Worm (Caenorhabditis elegans): ENCODE results near the gene Y55F3BR.2.

Y55F3BR.2 gene

DNA sequence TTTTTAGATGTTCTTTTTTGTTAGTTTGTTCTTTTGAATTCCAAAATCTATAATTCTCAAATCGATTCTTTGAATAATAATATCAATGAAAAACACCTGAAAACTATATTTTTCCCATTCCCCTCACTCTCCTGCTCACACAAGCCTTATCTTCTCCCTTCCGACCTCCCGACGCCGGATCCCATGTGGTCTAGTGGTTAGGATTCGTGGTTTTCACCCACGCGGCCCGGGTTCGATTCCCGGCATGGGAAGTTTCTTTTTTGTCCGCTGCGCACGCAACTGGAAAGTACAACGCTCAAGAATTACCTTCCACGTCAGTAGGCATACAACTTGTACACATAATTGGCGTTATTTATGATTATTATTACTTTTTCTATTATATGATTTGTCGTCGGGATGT lies 16.1 kb upstream of the Y55F3BR.2 start (continued):
- TF ChIP-seq snpc-1.2 (GFP tag; IDR thresholded peaks at IDR 0.05) (no peak), nhr-77 (tag; optimal IDR thresholded peaks at IDR 0.05) (no peak), lin-13 (GFP tag; optimal IDR thresholded peaks at IDR 0.05) (peak; percentile 29)

DNA sequence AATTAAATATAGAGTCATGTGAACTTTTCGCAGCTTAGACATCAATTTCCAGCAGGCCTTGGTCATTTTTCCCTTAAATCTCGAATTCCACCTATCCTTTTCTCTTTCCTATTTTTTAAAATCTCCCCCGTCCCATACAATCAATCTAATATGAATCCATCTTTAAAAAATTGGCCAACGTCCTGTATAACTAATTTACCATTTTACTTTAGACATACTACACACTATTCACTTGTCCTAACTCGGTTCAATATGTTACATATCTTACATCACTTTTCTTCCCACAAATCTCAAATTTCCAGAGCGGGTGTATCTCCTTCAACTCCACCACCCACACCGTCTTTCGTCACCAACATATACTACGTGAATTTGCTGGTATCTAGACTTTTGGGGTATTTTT lies 13.5 kb upstream of the Y55F3BR.2 start, which contains the start of gene lgc-33:
lgc-33 (plus strand) TSS at position 301 of the 400 bp plus-strand sequence.
- TF ChIP-seq Y5F2A.4 (GFP tag; optimal IDR thresholded peaks at IDR 0.05) (no peak), hlh-30 (tag; optimal IDR thresholded peaks at IDR 0.05; ENCODE audit: insufficient read depth) (no peak), ZK337.2 (GFP tag; IDR thresholded peaks at IDR 0.05) (no peak), Y105C5A.15 (GFP tag; IDR thresholded peaks at IDR 0.05) (no peak), saeg-2 (GFP tag; IDR thresholded peaks at IDR 0.05) (no peak), unc-39 (tag; optimal IDR thresholded peaks at IDR 0.05) (no peak), lin-39 (tag; optimal IDR thresholded peaks at IDR 0.05) (no peak), nhr-25 (tag; optimal IDR thresholded peaks at IDR 0.05; ENCODE audit: borderline replicate concordance, insufficient read depth) (no peak), zag-1 (tag; optimal IDR thresholded peaks at IDR 0.05) (no peak), hif-1 (tag; optimal IDR thresholded peaks at IDR 0.05) (no peak), F44E2.7 (GFP tag; IDR thresholded peaks at IDR 0.05) (no peak), zfp-3 (GFP tag; conservative IDR thresholded peaks at IDR 0.05) (no peak), fos-1 (tag; optimal IDR thresholded peaks at IDR 0.05) (no peak), attf-4 (tag; optimal IDR thresholded peaks at IDR 0.05) (no peak)

DNA sequence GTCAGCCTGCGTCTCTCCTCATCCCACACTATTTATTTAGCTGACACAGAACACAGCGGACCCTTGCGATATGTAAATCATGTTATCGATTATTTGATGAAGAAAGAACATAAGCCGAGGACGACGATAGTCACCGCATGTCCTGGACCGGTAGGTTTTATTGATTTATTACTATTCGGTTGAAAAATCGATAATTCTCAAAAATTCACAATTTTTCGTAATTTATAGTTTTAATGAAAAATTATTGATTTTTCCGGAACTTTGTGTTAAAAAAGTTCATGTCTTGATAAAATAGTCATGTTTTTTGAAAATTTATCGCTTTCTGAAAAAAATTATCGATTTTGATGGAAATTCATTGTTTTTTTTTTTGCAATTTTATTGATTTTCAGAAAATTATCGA lies 10.5 kb upstream of the Y55F3BR.2 start:
- TF ChIP-seq hif-1 (tag; optimal IDR thresholded peaks at IDR 0.05), result no peak
- peak in 1 of 2 experiments; percentile 33 for TF ChIP-seq unc-62 (GFP tag; optimal IDR thresholded peaks at IDR 0.05 in 1 of 2)
- no peak for TF ChIP-seq unc-62 (tag; optimal IDR thresholded peaks at IDR 0.05)
- TF ChIP-seq lin-1 (GFP tag; IDR thresholded peaks at IDR 0.05), result no peak
- TF ChIP-seq madf-9 (GFP tag; conservative IDR thresholded peaks at IDR 0.05), result no peak
- peak; percentile 12 for TF ChIP-seq aha-1 (tag)
- TF ChIP-seq ceh-28 (tag; optimal IDR thresholded peaks at IDR 0.05), result peak; percentile 64
- no peak for TF ChIP-seq mep-1 (tag; optimal IDR thresholded peaks at IDR 0.05)

DNA sequence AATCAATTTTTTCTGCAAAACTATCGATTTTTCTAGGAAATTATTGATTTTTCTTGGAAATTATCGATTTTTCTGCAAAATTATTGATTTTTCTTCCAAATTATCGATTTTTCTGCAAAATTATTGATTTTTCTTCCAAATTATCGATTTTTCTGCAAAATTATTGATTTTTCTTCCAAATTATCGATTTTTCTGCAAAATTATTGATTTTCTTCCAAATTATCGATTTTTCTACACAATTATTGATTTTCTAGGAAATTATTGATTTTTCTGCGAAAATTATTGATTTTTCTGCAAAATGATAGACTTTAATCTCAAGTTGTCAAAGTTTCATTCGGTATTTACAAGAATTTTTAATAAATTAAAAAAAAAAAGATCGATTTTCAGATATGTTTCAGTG lies 9.8 kb upstream of the Y55F3BR.2 start:
- TF ChIP-seq ceh-28 (tag; optimal IDR thresholded peaks at IDR 0.05), result peak; percentile 98

DNA sequence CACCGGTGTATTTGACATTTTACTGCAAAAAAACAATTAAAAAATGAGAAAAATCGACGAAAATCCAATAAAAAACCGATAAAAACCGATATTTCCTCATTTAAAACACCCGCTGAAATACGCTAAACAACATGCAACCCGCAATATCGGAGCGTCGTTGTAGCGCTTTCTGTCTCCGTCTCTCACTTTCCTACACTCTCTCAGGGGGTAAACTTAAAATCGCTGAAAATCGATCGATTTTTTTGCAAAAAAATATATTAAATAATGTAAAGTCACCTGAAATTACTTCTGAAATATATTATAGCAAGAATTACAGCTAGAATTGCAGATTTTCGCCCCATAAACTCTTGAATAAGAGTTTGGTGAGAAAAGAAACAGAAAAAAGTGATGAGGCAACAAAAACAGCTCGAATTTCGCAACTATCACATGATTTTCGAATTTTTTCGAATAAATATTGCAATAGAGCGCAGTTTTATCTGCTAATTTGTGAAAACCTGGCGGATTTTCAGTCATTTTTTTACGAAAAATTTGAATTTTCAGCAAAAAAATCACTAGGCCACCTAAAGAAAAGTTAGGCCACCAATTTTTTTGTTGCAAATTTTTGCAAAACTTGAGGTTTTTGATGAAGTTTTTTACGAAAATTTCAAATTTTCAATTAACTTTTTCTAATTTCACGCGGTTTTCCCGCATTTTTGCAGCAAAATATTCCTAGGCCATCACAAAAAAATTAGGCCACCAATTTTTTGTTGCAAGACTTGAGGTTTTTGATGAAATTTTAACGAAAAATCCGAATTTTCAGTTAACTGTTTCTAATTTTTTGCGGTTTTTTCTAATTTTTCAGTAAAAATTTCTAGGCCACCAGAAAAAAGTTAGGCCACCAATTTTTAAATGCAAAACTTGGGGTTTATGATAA lies 4.1 kb upstream of the Y55F3BR.2 start, which contains the start of the genes lem-4 and Y55F3BR.11:
lem-4 (minus strand) TSS at position 424 of the 913 bp plus-strand sequence.
Y55F3BR.11 (plus strand) TSS at position 863 of the 913 bp plus-strand sequence.
- no peak for TF ChIP-seq tag-97 (GFP tag; IDR thresholded peaks at IDR 0.05)
- peak; percentile 78 for TF ChIP-seq mes-2 (tag; optimal IDR thresholded peaks at IDR 0.05; ENCODE audit: poor library complexity, severe bottlenecking)
- peak; percentile 24 for TF ChIP-seq dve-1 (tag; optimal IDR thresholded peaks at IDR 0.05; ENCODE audit: insufficient read depth)
- no peak for TF ChIP-seq nhr-25 (tag; optimal IDR thresholded peaks at IDR 0.05; ENCODE audit: borderline replicate concordance, insufficient read depth)
- peak; percentile 91 for TF ChIP-seq dpl-1 (GFP tag; optimal IDR thresholded peaks at IDR 0.05)
- TF ChIP-seq pha-4 (GFP tag; IDR thresholded peaks at IDR 0.05), result no peak
- TF ChIP-seq pha-4 (tag; optimal IDR thresholded peaks at IDR 0.05), result no peak
- TF ChIP-seq R02D3.7 (tag; optimal IDR thresholded peaks at IDR 0.05), result no peak
- TF ChIP-seq T20F7.1 (GFP tag; optimal IDR thresholded peaks at IDR 0.05), result peak; percentile 99
- peak; percentile 69 for TF ChIP-seq lin-38 (GFP tag; IDR thresholded peaks at IDR 0.05)
- peak in 1 of 2 experiments; percentile 71 for TF ChIP-seq lsy-2 (tag; optimal IDR thresholded peaks at IDR 0.05)
- TF ChIP-seq lim-7 (GFP tag; IDR thresholded peaks at IDR 0.05), result no peak
- peak; percentile 53 for TF ChIP-seq hlh-30 (tag; optimal IDR thresholded peaks at IDR 0.05; ENCODE audit: insufficient read depth)
- peak; percentile 96 for TF ChIP-seq Y48G9A.11 (GFP tag; IDR thresholded peaks at IDR 0.05)
- no peak for TF ChIP-seq nhr-11 (tag; optimal IDR thresholded peaks at IDR 0.05)
- peak; percentile 30 for TF ChIP-seq pqm-1 (tag; optimal IDR thresholded peaks at IDR 0.05)
- no peak for TF ChIP-seq lin-13 (GFP tag; optimal IDR thresholded peaks at IDR 0.05)
- no peak for TF ChIP-seq egl-43 (GFP tag; IDR thresholded peaks at IDR 0.05)
- TF ChIP-seq daf-16 (GFP tag; optimal IDR thresholded peaks at IDR 0.05), result no peak
- TF ChIP-seq daf-16 (tag; optimal IDR thresholded peaks at IDR 0.05), result peak; percentile 44
- no peak for TF ChIP-seq daf-19 (GFP tag; conservative IDR thresholded peaks at IDR 0.05)
- TF ChIP-seq mep-1 (tag; optimal IDR thresholded peaks at IDR 0.05), result peak; percentile 35
- TF ChIP-seq nhr-237 (tag; optimal IDR thresholded peaks at IDR 0.05), result no peak

All from whole organism, L4 larva.